Worm (Caenorhabditis elegans): ENCODE results near the gene polh-1.

DNA sequence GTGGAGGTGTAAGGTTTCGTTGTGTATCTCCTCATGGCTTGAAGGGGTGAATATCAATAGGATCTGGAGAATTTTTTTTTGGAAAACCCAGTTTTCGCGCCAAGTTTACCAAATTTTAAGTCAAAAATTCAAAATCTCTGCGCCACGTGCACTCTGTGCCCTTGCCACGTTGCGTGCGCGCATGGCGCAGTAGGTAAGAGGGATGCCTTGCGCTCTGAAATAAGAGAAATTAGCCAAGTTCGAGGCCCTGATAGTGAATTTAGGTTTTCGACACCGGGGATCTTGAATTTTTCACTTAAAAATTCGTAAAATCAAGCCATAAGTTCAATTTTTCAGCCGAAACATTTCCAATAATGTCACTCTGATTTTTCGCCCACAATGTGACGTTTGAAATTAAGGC lies 31.4 kb upstream of the polh-1 start:
- TF ChIP-seq him-1 (tag; optimal IDR thresholded peaks at IDR 0.05) (no peak), W03F9.2 (tag; optimal IDR thresholded peaks at IDR 0.05) (no peak), dao-5 (tag; optimal IDR thresholded peaks at IDR 0.05) (no peak)

Data from whole organism, L4/young adult.